Worm (Caenorhabditis elegans): Measurements from ENCODE around the gene tes-1.

Gene tes-1

ce11 chrIV:7402077-7402476 lies 49.2 kb downstream of the tes-1 start (continued):
- TF ChIP-seq daf-12 (tag; optimal IDR thresholded peaks at IDR 0.05) (no peak), ama-1 (optimal IDR thresholded peaks at IDR 0.05) (no peak), lin-15B (tag; optimal IDR thresholded peaks at IDR 0.05) (peak; percentile 37), ceh-16 (tag; optimal IDR thresholded peaks at IDR 0.05) (no peak), nhr-76 (tag; optimal IDR thresholded peaks at IDR 0.05) (no peak), aly-2 (tag; optimal IDR thresholded peaks at IDR 0.05) (no peak), mdl-1 (tag; optimal IDR thresholded peaks at IDR 0.05) (peak; percentile 5), unc-62 (GFP tag; optimal IDR thresholded peaks at IDR 0.05) (no peak), ceh-28 (tag; optimal IDR thresholded peaks at IDR 0.05) (peak; percentile 74), egl-5 (tag; optimal IDR thresholded peaks at IDR 0.05) (peak; percentile 71), elt-3 (tag; optimal IDR thresholded peaks at IDR 0.05) (no peak), nhr-77 (tag; optimal IDR thresholded peaks at IDR 0.05) (no peak), fkh-10 (GFP tag; optimal IDR thresholded peaks at IDR 0.05) (peak; percentile 76), snpc-4 (tag; optimal IDR thresholded peaks at IDR 0.05) (peak; percentile 49), lin-39 (tag; optimal IDR thresholded peaks at IDR 0.05) (peak; percentile 83)

ce11 chrIV:7400502-7401118 lies 50.6 kb downstream of the tes-1 start:
- TF ChIP-seq hmg-11 (tag; optimal IDR thresholded peaks at IDR 0.05) (peak; percentile 67), ceh-28 (tag; optimal IDR thresholded peaks at IDR 0.05) (no peak), nhr-25 (tag; optimal IDR thresholded peaks at IDR 0.05) (no peak), nhr-28 (tag; optimal IDR thresholded peaks at IDR 0.05) (no peak), fkh-10 (GFP tag; optimal IDR thresholded peaks at IDR 0.05) (peak; percentile 19), mdl-1 (tag; optimal IDR thresholded peaks at IDR 0.05) (no peak), egl-5 (tag; optimal IDR thresholded peaks at IDR 0.05) (peak; percentile 41), nhr-11 (tag; optimal IDR thresholded peaks at IDR 0.05) (no peak), nfya-1 (tag; optimal IDR thresholded peaks at IDR 0.05; ENCODE audit: insufficient read depth) (peak; percentile 62), unc-39 (tag; optimal IDR thresholded peaks at IDR 0.05) (no peak)

Data from whole organism, L3 larva.